Fruit fly (Drosophila melanogaster) whole organism, larva: Measurements from ENCODE around the gene CG11360.

ENCODE experiments used
- noc ChIP-seq: fragments of 200-800 bp; sonication (Bioruptor generic); optimal IDR thresholded peaks from 3 replicates; lab custom pipeline; 2019; ENCODE audit warnings: missing biosample characterization, mild to moderate bottlenecking, missing genetic modification characterization, moderate library complexity

CG11360 gene

dm6 chr4:701948-702347, 31.0 kb downstream of the CG11360 start:
- TF ChIP-seq noc (tag; lab: Kevin White, UChicago) = no peak

- TF ChIP-seq noc (tag; lab: Kevin White, UChicago) = no peak
These were observed 31.9 kb downstream of the CG11360 start for dm6 chr4:702806-703301.

- TF ChIP-seq noc (tag; lab: Kevin White, UChicago) = no peak
These were observed 33.2 kb downstream of the CG11360 start for dm6 chr4:703992-704690.

- TF ChIP-seq noc (tag; lab: Kevin White, UChicago) = no peak
These were observed 35.9 kb downstream of the CG11360 start for dm6 chr4:706847-707246.

dm6 chr4:708665-709064, 37.7 kb downstream of the CG11360 start:
- TF ChIP-seq noc (tag; lab: Kevin White, UChicago) = no peak

dm6 chr4:709730-710129, 38.8 kb downstream of the CG11360 start:
- TF ChIP-seq noc (tag; lab: Kevin White, UChicago) = no peak

dm6 chr4:712897-713296, 42.0 kb downstream of the CG11360 start:
- TF ChIP-seq noc (tag; lab: Kevin White, UChicago) = no peak

- TF ChIP-seq noc (tag; lab: Kevin White, UChicago) = no peak
These were observed 47.7 kb downstream of the CG11360 start for dm6 chr4:718614-719013.

- no peak for TF ChIP-seq noc (tag; lab: Kevin White, UChicago)
These were observed 50.8 kb downstream of the CG11360 start for dm6 chr4:721774-722173.

- TF ChIP-seq noc (tag; lab: Kevin White, UChicago) = no peak
These were observed 51.4 kb downstream of the CG11360 start for dm6 chr4:722319-722718.

- TF ChIP-seq noc (tag; lab: Kevin White, UChicago) = no peak
These were observed 52.0 kb downstream of the CG11360 start for dm6 chr4:722904-723303.

- no peak for TF ChIP-seq noc (tag; lab: Kevin White, UChicago)
These were observed 53.2 kb downstream of the CG11360 start, which contains the start of gene bt for dm6 chr4:724140-724539. bt (plus strand) TSS chr4:724400.

dm6 chr4:725085-725484, 54.1 kb downstream of the CG11360 start:
- TF ChIP-seq noc (tag; lab: Kevin White, UChicago) = no peak
